Fruit fly (Drosophila melanogaster) whole organism, prepupa: ENCODE results near the gene Pkg21D.
A peak's percentile ranks its signal among the peaks of the same experiment; 100 is the strongest.

Experiments used
- CG11294 ChIP-seq: fragments of 200-800 bp; sonication (Bioruptor generic); IDR thresholded peaks from 2 replicates; pipeline ENCODE4 v1.3.6; 2022; ENCODE audit warnings: missing biosample characterization, missing genetic modification characterization
- CG11762 ChIP-seq: fragments of 200-800 bp; sonication (Bioruptor generic); optimal IDR thresholded peaks from 3 replicates; lab custom pipeline; 2016; ENCODE audit warnings: missing biosample characterization, missing genetic modification characterization; ENCODE audit not compliant: insufficient read depth
- CG11902 ChIP-seq: fragments of 200-800 bp; sonication (Bioruptor generic); optimal IDR thresholded peaks from 3 replicates; lab custom pipeline; 2016; ENCODE audit warnings: missing biosample characterization, missing genetic modification characterization
- CG15336 ChIP-seq: fragments of 200-800 bp; sonication (Bioruptor generic); IDR thresholded peaks from 2 replicates; pipeline ENCODE4 v1.3.6; 2022; ENCODE audit warnings: missing biosample characterization, missing genetic modification characterization
- CG1621 ChIP-seq: fragments of 200-800 bp; sonication (Bioruptor generic); optimal IDR thresholded peaks from 3 replicates; lab custom pipeline; 2018; ENCODE audit warnings: missing biosample characterization, mild to moderate bottlenecking, missing genetic modification characterization
- CG3032 ChIP-seq: fragments of 200-800 bp; optimal IDR thresholded peaks from 2 replicates; lab custom pipeline; 2019; ENCODE audit warnings: missing biosample characterization, mild to moderate bottlenecking, missing genetic modification characterization, moderate library complexity
- CG31627 ChIP-seq: fragments of 200-800 bp; sonication (Bioruptor generic); optimal IDR thresholded peaks from 3 replicates; lab custom pipeline; 2016; ENCODE audit warnings: missing biosample characterization, missing genetic modification characterization
- CG34406 ChIP-seq: fragments of 200-800 bp; sonication (Bioruptor generic); optimal IDR thresholded peaks from 3 replicates; lab custom pipeline; 2016; ENCODE audit warnings: missing biosample characterization, missing genetic modification characterization
- CG3919 ChIP-seq: fragments of 200-800 bp; sonication (Bioruptor generic); optimal IDR thresholded peaks from 3 replicates; lab custom pipeline; 2016; ENCODE audit warnings: missing biosample characterization, missing genetic modification characterization
- CG4318 ChIP-seq: fragments of 200-800 bp; sonication (Bioruptor generic); optimal IDR thresholded peaks from 3 replicates; lab custom pipeline; 2017; ENCODE audit warnings: missing biosample characterization, mild to moderate bottlenecking, missing genetic modification characterization
- CG6276 ChIP-seq: fragments of 200-800 bp; sonication (Bioruptor generic); optimal IDR thresholded peaks from 2 replicates; lab custom pipeline; 2017; ENCODE audit warnings: missing biosample characterization, mild to moderate bottlenecking, missing genetic modification characterization
- CG6792 ChIP-seq: fragments of 200-800 bp; sonication (Bioruptor generic); optimal IDR thresholded peaks from 3 replicates; lab custom pipeline; 2016; ENCODE audit warnings: missing biosample characterization, missing genetic modification characterization
- CG6808 ChIP-seq: fragments of 200-800 bp; sonication (Bioruptor generic); optimal IDR thresholded peaks from 3 replicates; lab custom pipeline; 2017; ENCODE audit warnings: missing biosample characterization, missing genetic modification characterization, mild to moderate bottlenecking, moderate library complexity, missing genetic modification reagents
- CG6854 ChIP-seq: fragments of 200-800 bp; sonication (Bioruptor generic); optimal IDR thresholded peaks from 2 replicates; lab custom pipeline; 2017; ENCODE audit warnings: missing biosample characterization, mild to moderate bottlenecking, missing genetic modification characterization
- CG7368 ChIP-seq: fragments of 200-800 bp; sonication (Bioruptor generic); optimal IDR thresholded peaks from 3 replicates; lab custom pipeline; 2016; ENCODE audit warnings: missing biosample characterization, missing genetic modification characterization
- CG8119 ChIP-seq: fragments of 200-800 bp; sonication (Bioruptor generic); IDR thresholded peaks from 3 replicates; pipeline ENCODE4 v1.3.6; 2022; ENCODE audit warnings: missing biosample characterization, missing genetic modification characterization
- CG8319 ChIP-seq: fragments of 200-800 bp; sonication (Bioruptor generic); optimal IDR thresholded peaks from 3 replicates; lab custom pipeline; 2016; ENCODE audit warnings: missing biosample characterization, missing genetic modification characterization
- CG9139 ChIP-seq: fragments of 200-800 bp; sonication (Bioruptor generic); optimal IDR thresholded peaks from 3 replicates; lab custom pipeline; 2017; ENCODE audit warnings: missing biosample characterization, mild to moderate bottlenecking, missing genetic modification characterization
- Eip75B ChIP-seq: fragments of 200-800 bp; sonication (Bioruptor generic); optimal IDR thresholded peaks from 3 replicates; lab custom pipeline; 2016; ENCODE audit warnings: missing biosample characterization, missing genetic modification characterization
- Eip78C ChIP-seq: fragments of 200-800 bp; sonication (Bioruptor generic); peaks from one replicate; lab custom pipeline; 2016; ENCODE audit warnings: missing biosample characterization, missing genetic modification characterization
- Ets21C ChIP-seq: fragments of 200-800 bp; sonication (Bioruptor generic); optimal IDR thresholded peaks from 3 replicates; lab custom pipeline; 2016; ENCODE audit warnings: missing biosample characterization, missing genetic modification characterization
- Ets96B ChIP-seq: fragments of 200-800 bp; optimal IDR thresholded peaks from 2 replicates; lab custom pipeline; 2019; ENCODE audit warnings: missing biosample characterization, mild to moderate bottlenecking, missing genetic modification characterization, moderate library complexity
- Gug ChIP-seq: fragments of 200-800 bp; sonication (Bioruptor generic); IDR thresholded peaks from 2 replicates; pipeline ENCODE4 v1.3.6; 2022; ENCODE audit warnings: missing biosample characterization, missing genetic modification characterization
- Hr39 ChIP-seq: fragments of 200-800 bp; sonication (Bioruptor generic); optimal IDR thresholded peaks from 2 replicates; lab custom pipeline; 2016; ENCODE audit warnings: missing biosample characterization, missing genetic modification characterization
- Hr4 ChIP-seq: fragments of 200-800 bp; sonication (Bioruptor generic); optimal IDR thresholded peaks from 3 replicates; lab custom pipeline; 2016; ENCODE audit warnings: missing biosample characterization, missing genetic modification characterization
- Met ChIP-seq: fragments of 200-800 bp; sonication (Bioruptor generic); optimal IDR thresholded peaks from 3 replicates; lab custom pipeline; 2016; ENCODE audit warnings: missing biosample characterization, missing genetic modification characterization
- OdsH ChIP-seq: fragments of 200-800 bp; sonication (Bioruptor generic); optimal IDR thresholded peaks from 3 replicates; lab custom pipeline; 2016; ENCODE audit warnings: missing biosample characterization, missing genetic modification characterization
- Sox102F ChIP-seq: fragments of 200-800 bp; sonication (Bioruptor generic); optimal IDR thresholded peaks from 2 replicates; lab custom pipeline; 2016; ENCODE audit warnings: missing biosample characterization, mild to moderate bottlenecking, missing genetic modification characterization
- Sox14 ChIP-seq: fragments of 200-800 bp; sonication (Bioruptor generic); optimal IDR thresholded peaks from 3 replicates; lab custom pipeline; 2016; ENCODE audit warnings: missing biosample characterization, missing genetic modification characterization
- Sox15 ChIP-seq: fragments of 200-800 bp; sonication (Bioruptor generic); optimal IDR thresholded peaks from 3 replicates; lab custom pipeline; 2016; ENCODE audit warnings: missing biosample characterization, missing genetic modification characterization
- achi ChIP-seq: fragments of 200-800 bp; sonication (Bioruptor generic); optimal IDR thresholded peaks from 3 replicates; lab custom pipeline; 2016; ENCODE audit warnings: missing biosample characterization, missing genetic modification characterization
- cyc ChIP-seq: fragments of 200-800 bp; sonication (Bioruptor generic); optimal IDR thresholded peaks from 3 replicates; lab custom pipeline; 2016; ENCODE audit warnings: missing biosample characterization, missing genetic modification characterization
- dac ChIP-seq: fragments of 200-800 bp; sonication (Bioruptor generic); optimal IDR thresholded peaks from 2 replicates; lab custom pipeline; 2017; ENCODE audit warnings: missing biosample characterization, mild to moderate bottlenecking, missing genetic modification characterization
- eg ChIP-seq: fragments of 200-800 bp; sonication (Bioruptor generic); IDR thresholded peaks from 3 replicates; pipeline ENCODE4 v1.3.6; 2022; ENCODE audit warnings: missing biosample characterization, missing genetic modification characterization
- fd59A ChIP-seq: fragments of 200-800 bp; sonication (Bioruptor generic); optimal IDR thresholded peaks from 2 replicates; lab custom pipeline; 2017; ENCODE audit warnings: missing biosample characterization, mild to moderate bottlenecking, missing genetic modification characterization, missing genetic modification reagents
- fd85E ChIP-seq: fragments of 200-800 bp; sonication (Bioruptor generic); optimal IDR thresholded peaks from 3 replicates; lab custom pipeline; 2016; ENCODE audit warnings: missing biosample characterization, missing genetic modification characterization
- fkh ChIP-seq: fragments of 200-800 bp; sonication (Bioruptor generic); optimal IDR thresholded peaks from 3 replicates; lab custom pipeline; 2017; ENCODE audit warnings: missing biosample characterization, mild to moderate bottlenecking, missing genetic modification characterization, moderate library complexity
- lz ChIP-seq: fragments of 200-800 bp; sonication (Bioruptor generic); optimal IDR thresholded peaks from 3 replicates; lab custom pipeline; 2016; ENCODE audit warnings: missing biosample characterization, missing genetic modification characterization
- pdm3 ChIP-seq: fragments of 200-800 bp; sonication (Bioruptor generic); optimal IDR thresholded peaks from 3 replicates; lab custom pipeline; 2016; ENCODE audit warnings: missing biosample characterization, missing genetic modification characterization
- spab ChIP-seq: fragments of 200-800 bp; sonication (Bioruptor generic); optimal IDR thresholded peaks from 2 replicates; lab custom pipeline; 2017; ENCODE audit warnings: missing biosample characterization, mild to moderate bottlenecking, missing genetic modification characterization, missing genetic modification reagents
- ss ChIP-seq, 2 experiments: fragments of 200-800 bp; sonication (Bioruptor generic); optimal IDR thresholded peaks; 2 replicates in 1 of 2; 3 replicates in 1 of 2; lab custom pipeline; 2017 to 2018; ENCODE audit warnings: mild to moderate bottlenecking in 2 of 2, missing biosample characterization in 2 of 2, missing genetic modification characterization in 2 of 2, moderate library complexity in 1 of 2
- svp ChIP-seq: fragments of 200-800 bp; sonication (Bioruptor generic); peaks from one replicate; lab custom pipeline; 2016; ENCODE audit warnings: missing biosample characterization, missing genetic modification characterization
- topi ChIP-seq: fragments of 200-800 bp; sonication (Bioruptor generic); optimal IDR thresholded peaks from 3 replicates; lab custom pipeline; 2016; ENCODE audit warnings: missing biosample characterization, missing genetic modification characterization
- vri ChIP-seq: fragments of 200-800 bp; sonication (Bioruptor generic); optimal IDR thresholded peaks from 3 replicates; lab custom pipeline; 2016; ENCODE audit warnings: missing biosample characterization, mild to moderate bottlenecking, missing genetic modification characterization

Pkg21D gene

dm6 chr2L:790698-791097 lies at the start of gene Pkg21D:
TSS of gene Pkg21D (minus strand) at chr2L:790798.
- TF ChIP-seq Met (GFP tag; lab: Kevin White, UChicago): no peak
- no peak for TF ChIP-seq CG11762 (GFP tag; lab: Kevin White, UChicago)
- TF ChIP-seq CG8119 (GFP tag; lab: Robert Waterston, UW): no peak
- no peak for TF ChIP-seq CG6276 (GFP tag; lab: Kevin White, UChicago)
- TF ChIP-seq Ets21C (GFP tag; lab: Kevin White, UChicago): no peak
- TF ChIP-seq CG6854 (GFP tag; lab: Kevin White, UChicago): no peak
- no peak for TF ChIP-seq dac
- no peak for TF ChIP-seq Gug
- no peak for TF ChIP-seq CG31627 (GFP tag; lab: Kevin White, UChicago)
- no peak for TF ChIP-seq CG15336 (GFP tag; lab: Robert Waterston, UW)
- no peak for TF ChIP-seq Eip75B (GFP tag; lab: Kevin White, UChicago)
- no peak for TF ChIP-seq Ets96B (tag; lab: Kevin White, UChicago)
- no peak for TF ChIP-seq CG6808 (GFP tag; lab: Kevin White, UChicago)
- TF ChIP-seq eg: no peak
- TF ChIP-seq CG3032: no peak
- TF ChIP-seq CG9139 (GFP tag; lab: Kevin White, UChicago): no peak
- TF ChIP-seq OdsH: no peak
- no peak for TF ChIP-seq topi (GFP tag; lab: Kevin White, UChicago)
- TF ChIP-seq, all 60 proteins: peak for 0

DNA sequence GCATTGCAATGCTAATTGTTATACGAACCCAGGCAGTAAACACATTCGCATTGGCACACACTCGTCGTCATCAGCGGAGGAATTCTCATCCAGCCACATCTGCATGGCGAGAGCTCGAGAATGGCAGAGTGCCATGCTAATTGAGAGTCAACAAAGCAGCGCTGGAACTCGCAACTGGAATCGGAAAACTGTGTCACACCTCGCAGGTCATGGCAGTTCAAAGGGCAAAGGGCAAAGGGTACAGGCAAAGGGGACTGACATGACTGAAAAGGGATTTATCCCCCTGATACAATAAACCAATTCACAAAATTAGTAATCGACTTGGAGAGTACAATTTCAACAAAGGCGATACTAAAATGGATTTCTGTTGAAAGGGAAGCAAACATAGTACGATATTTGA lies 49.4 kb upstream of the Pkg21D start:
- TF ChIP-seq CG4318 (GFP tag; lab: Kevin White, UChicago): no peak
- no peak for TF ChIP-seq CG6792 (GFP tag; lab: Kevin White, UChicago)
- peak; percentile 82 for TF ChIP-seq svp (GFP tag; lab: Kevin White, UChicago)
- TF ChIP-seq CG6808 (GFP tag; lab: Kevin White, UChicago): no peak
- peak in 1 of 2 experiments; percentile 14 for TF ChIP-seq ss (GFP tag; optimal IDR thresholded peaks at IDR 0.05; lab: Kevin White, UChicago)
- peak; percentile 25 for TF ChIP-seq CG9139 (GFP tag; lab: Kevin White, UChicago)
- no peak for TF ChIP-seq CG7368 (GFP tag; lab: Kevin White, UChicago)

DNA sequence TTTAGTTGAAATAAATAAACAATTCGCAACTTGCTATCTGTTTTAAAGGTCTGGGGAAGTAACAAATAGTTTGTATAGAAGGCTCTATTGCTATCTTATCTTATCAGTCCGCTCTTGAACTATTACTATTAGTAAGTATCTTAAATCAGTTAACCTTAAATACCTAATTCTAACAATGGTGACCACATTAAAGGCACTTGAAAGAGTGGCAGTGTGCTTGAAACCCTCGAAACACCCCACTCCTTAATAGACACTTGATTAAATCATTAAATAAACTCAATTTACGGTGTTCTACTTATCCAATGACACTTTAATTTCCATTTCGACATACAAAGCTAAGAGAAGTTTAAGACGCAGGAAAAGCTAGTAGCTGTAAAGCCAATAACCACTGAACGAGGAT lies 48.2 kb upstream of the Pkg21D start:
- no peak for TF ChIP-seq dac
- TF ChIP-seq Eip78C: peak; percentile 29

dm6 chr2L:837989-838388 lies 47.4 kb upstream of the Pkg21D start:
- peak; percentile 54 for TF ChIP-seq CG7368 (GFP tag; lab: Kevin White, UChicago)
- TF ChIP-seq fkh (GFP tag; lab: Kevin White, UChicago): no peak
- TF ChIP-seq Sox15: no peak
- TF ChIP-seq CG6854 (GFP tag; lab: Kevin White, UChicago): no peak
- TF ChIP-seq ss (GFP tag; optimal IDR thresholded peaks at IDR 0.05; lab: Kevin White, UChicago): peak; percentile 18 to 54
- TF ChIP-seq CG3032: peak; percentile 14
- TF ChIP-seq eg: peak; percentile 93
- TF ChIP-seq CG11294 (GFP tag; lab: Robert Waterston, UW): peak; percentile 67
- no peak for TF ChIP-seq Hr39 (GFP tag; lab: Kevin White, UChicago)
- TF ChIP-seq CG3919 (GFP tag; lab: Kevin White, UChicago): peak; percentile 75
- no peak for TF ChIP-seq Met (GFP tag; lab: Kevin White, UChicago)
- no peak for TF ChIP-seq Hr4 (GFP tag; lab: Kevin White, UChicago)
- TF ChIP-seq CG15336 (GFP tag; lab: Robert Waterston, UW): peak; percentile 90
- peak; percentile 79 for TF ChIP-seq fd59A (GFP tag; lab: Kevin White, UChicago)
- no peak for TF ChIP-seq Ets96B (tag; lab: Kevin White, UChicago)
- TF ChIP-seq pdm3: peak; percentile 90
- no peak for TF ChIP-seq CG34406 (GFP tag; lab: Kevin White, UChicago)
- peak; percentile 72 for TF ChIP-seq Gug
- peak; percentile 66 for TF ChIP-seq achi
- no peak for TF ChIP-seq cyc (GFP tag; lab: Kevin White, UChicago)
- peak; percentile 4 for TF ChIP-seq lz (GFP tag; lab: Kevin White, UChicago)
- peak; percentile 81 for TF ChIP-seq Eip78C
- TF ChIP-seq svp (GFP tag; lab: Kevin White, UChicago): no peak
- TF ChIP-seq CG8319: no peak
- TF ChIP-seq OdsH: no peak
- peak; percentile 88 for TF ChIP-seq Eip75B (GFP tag; lab: Kevin White, UChicago)
- no peak for TF ChIP-seq fd85E (GFP tag; lab: Kevin White, UChicago)
- TF ChIP-seq CG4318 (GFP tag; lab: Kevin White, UChicago): no peak
- no peak for TF ChIP-seq Sox102F (GFP tag; lab: Kevin White, UChicago)
- peak; percentile 53 for TF ChIP-seq CG1621 (tag; lab: Kevin White, UChicago)
- TF ChIP-seq vri: peak; percentile 14
- TF ChIP-seq CG11762 (GFP tag; lab: Kevin White, UChicago): peak; percentile 27
- no peak for TF ChIP-seq spab
- TF ChIP-seq CG11902 (GFP tag; lab: Kevin White, UChicago): peak; percentile 12
- peak; percentile 88 for TF ChIP-seq Sox14
